Worm (Caenorhabditis elegans) whole organism, L4 larva: Measurements from ENCODE around the gene F53A9.6.

Experiments
- Y5F2A.4 ChIP-seq: fragments of 200-800 bp; sonication (Bioruptor generic); optimal IDR thresholded peaks from 2 replicates; lab custom pipeline; 2018; ENCODE audit warnings: mild to moderate bottlenecking, missing genetic modification characterization, missing compliant biosample characterization
- ama-1 ChIP-seq: fragments of 150-350 bp; optimal IDR thresholded peaks from 2 replicates; lab custom pipeline; 2014; ENCODE audit warnings: inconsistent platforms, mixed read lengths
- ceh-82 ChIP-seq: sonication (generic microtip); optimal IDR thresholded peaks from 2 replicates; lab custom pipeline; 2017; ENCODE audit warnings: missing biosample characterization, missing genetic modification characterization
- fkh-10 ChIP-seq: fragments of 150-350 bp; optimal IDR thresholded peaks from 2 replicates; lab custom pipeline; 2014; ENCODE audit warnings: missing biosample characterization, missing genetic modification reagents, missing genetic modification characterization
- lin-29 ChIP-seq: fragments of 200-800 bp; sonication (Bioruptor generic); IDR thresholded peaks from 2 replicates; pipeline ENCODE4 v1.3.6; 2022; ENCODE audit warnings: missing genetic modification reagents, missing genetic modification characterization, missing compliant biosample characterization
- nhr-111 ChIP-seq: fragments of 200-800 bp; sonication (Bioruptor generic); optimal IDR thresholded peaks from 2 replicates; lab custom pipeline; 2018; ENCODE audit warnings: mild to moderate bottlenecking, missing genetic modification characterization, missing compliant biosample characterization
- skn-1 ChIP-seq: fragments of 150-350 bp; optimal IDR thresholded peaks from 2 replicates; lab custom pipeline; 2014; ENCODE audit warnings: missing biosample characterization, missing genetic modification characterization

DNA sequence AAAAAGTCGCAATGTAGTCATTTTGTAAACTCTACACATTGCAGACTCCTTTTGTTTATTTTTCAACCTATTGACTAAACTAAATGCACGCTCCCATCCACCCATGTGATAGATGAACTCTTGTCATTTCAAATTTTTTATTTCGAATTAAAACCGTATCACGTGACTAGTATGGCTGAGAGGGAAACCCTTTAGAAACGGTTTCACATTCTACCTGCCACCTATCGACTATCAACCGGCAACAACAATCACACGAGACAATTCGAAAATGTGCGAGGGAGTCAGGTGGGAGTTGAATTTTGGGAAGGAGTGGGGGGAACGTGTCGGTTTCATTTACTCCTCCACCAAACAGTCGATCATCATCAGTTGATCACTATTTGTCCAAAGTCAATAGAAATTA is 39.1 kb downstream of the F53A9.6 start:
- TF ChIP-seq ama-1 (no peak), skn-1 (tag; lab: Kevin White, UChicago) (no peak), ceh-82 (no peak), fkh-10 (GFP tag; lab: Kevin White, UChicago) (no peak), nhr-111 (GFP tag; lab: Kevin White, UChicago) (no peak), lin-29 (no peak), Y5F2A.4 (GFP tag; lab: Kevin White, UChicago) (no peak)
